Fruit fly (Drosophila melanogaster) whole organism, embryonic: ENCODE data around the gene PLCXD.
A peak's percentile ranks its signal among the peaks of the same experiment; 100 is the strongest.

Experiments used
- ATbp ChIP-seq: fragments of 200-800 bp; sonication (Bioruptor generic); optimal IDR thresholded peaks from 2 replicates; lab custom pipeline; 2017; ENCODE audit warnings: missing biosample characterization, mild to moderate bottlenecking, missing genetic modification characterization, missing genetic modification reagents
- B-H2 ChIP-seq: fragments of 200-800 bp; sonication (Bioruptor generic); optimal IDR thresholded peaks from 2 replicates; lab custom pipeline; 2018; ENCODE audit warnings: missing biosample characterization, mild to moderate bottlenecking, missing genetic modification characterization
- CG10274 ChIP-seq: fragments of 200-800 bp; sonication (Bioruptor generic); optimal IDR thresholded peaks from 3 replicates; lab custom pipeline; 2017; ENCODE audit warnings: missing biosample characterization, mild to moderate bottlenecking, missing genetic modification characterization
- CG10321 ChIP-seq: fragments of 200-800 bp; sonication (Bioruptor generic); IDR thresholded peaks from 2 replicates; pipeline ENCODE4 v1.3.6; 2022; ENCODE audit warnings: missing biosample characterization, missing genetic modification characterization
- CG10366 ChIP-seq: fragments of 200-800 bp; sonication (Bioruptor generic); IDR thresholded peaks from 2 replicates; pipeline ENCODE4 v1.3.6; 2022; ENCODE audit warnings: missing biosample characterization, missing genetic modification characterization
- CG10462 ChIP-seq: fragments of 200-800 bp; sonication (Bioruptor generic); optimal IDR thresholded peaks from 2 replicates; lab custom pipeline; 2016; ENCODE audit warnings: missing biosample characterization, missing genetic modification characterization
- CG12236 ChIP-seq: fragments of 200-800 bp; sonication (Bioruptor generic); optimal IDR thresholded peaks from 2 replicates; lab custom pipeline; 2016; ENCODE audit warnings: missing biosample characterization, missing genetic modification characterization
- CG17359 ChIP-seq: fragments of 200-800 bp; sonication (Bioruptor generic); optimal IDR thresholded peaks from 3 replicates; lab custom pipeline; 2018; ENCODE audit warnings: missing biosample characterization, mild to moderate bottlenecking, missing genetic modification characterization, moderate library complexity
- CG17361 ChIP-seq: fragments of 200-800 bp; sonication (Bioruptor generic); IDR thresholded peaks from 3 replicates; pipeline ENCODE4 v1.3.6; 2022; ENCODE audit warnings: missing biosample characterization, missing genetic modification characterization
- CG17912 ChIP-seq: fragments of 200-800 bp; sonication (Bioruptor generic); optimal IDR thresholded peaks from 2 replicates; lab custom pipeline; 2018; ENCODE audit warnings: missing biosample characterization, mild to moderate bottlenecking, missing genetic modification characterization
- CG18764 ChIP-seq: fragments of 200-800 bp; sonication (Bioruptor generic); optimal IDR thresholded peaks from 3 replicates; lab custom pipeline; 2016; ENCODE audit warnings: missing biosample characterization, missing genetic modification characterization
- CG2199 ChIP-seq: fragments of 200-800 bp; sonication (Bioruptor generic); IDR thresholded peaks from 3 replicates; pipeline ENCODE4 v1.3.6; 2022; ENCODE audit warnings: missing biosample characterization, missing genetic modification characterization
- CG30020 ChIP-seq: fragments of 200-800 bp; optimal IDR thresholded peaks from 2 replicates; lab custom pipeline; 2019; ENCODE audit warnings: missing biosample characterization, mild to moderate bottlenecking, missing genetic modification characterization, moderate library complexity
- CG6791 ChIP-seq: fragments of 200-800 bp; sonication (Bioruptor generic); IDR thresholded peaks from 3 replicates; pipeline ENCODE4 v1.3.6; 2022; ENCODE audit warnings: missing biosample characterization, missing genetic modification characterization; ENCODE audit not compliant: partially characterized antibody
- CG7271 ChIP-seq: fragments of 200-800 bp; sonication (Bioruptor generic); optimal IDR thresholded peaks from 2 replicates; lab custom pipeline; 2018; ENCODE audit warnings: missing biosample characterization, mild to moderate bottlenecking, missing genetic modification characterization, moderate library complexity
- CG8281 ChIP-seq: fragments of 200-800 bp; sonication (Bioruptor generic); optimal IDR thresholded peaks from 2 replicates; lab custom pipeline; 2018; ENCODE audit warnings: missing biosample characterization, mild to moderate bottlenecking, missing genetic modification characterization, moderate library complexity
- CG8290 ChIP-seq, 3 experiments: fragments of 200-800 bp; sonication (Bioruptor generic); optimal IDR thresholded peaks; 2 replicates each; lab custom pipeline; 2016 to 2019; ENCODE audit warnings: missing biosample characterization in 3 of 3, missing genetic modification characterization in 3 of 3, mild to moderate bottlenecking in 2 of 3, moderate library complexity in 1 of 3
- CG8765 ChIP-seq: fragments of 200-800 bp; sonication (Bioruptor generic); IDR thresholded peaks from 2 replicates; pipeline ENCODE4 v1.3.6; 2022; ENCODE audit warnings: missing biosample characterization, missing genetic modification characterization
- D19A ChIP-seq: fragments of 200-800 bp; optimal IDR thresholded peaks from 3 replicates; lab custom pipeline; 2019; ENCODE audit warnings: missing biosample characterization, mild to moderate bottlenecking, missing genetic modification characterization, moderate library complexity
- Dad ChIP-seq: fragments of 200-800 bp; sonication (Bioruptor generic); optimal IDR thresholded peaks from 3 replicates; lab custom pipeline; 2016; ENCODE audit warnings: missing biosample characterization, missing genetic modification characterization
- Dll ChIP-seq: fragments of 200-800 bp; sonication (Bioruptor generic); IDR thresholded peaks from 4 replicates; pipeline ENCODE4 v1.3.6; 2022; ENCODE audit warnings: missing biosample characterization, missing genetic modification characterization; ENCODE audit not compliant: partially characterized antibody
- Elba2 ChIP-seq: fragments of 200-800 bp; sonication (Bioruptor generic); optimal IDR thresholded peaks from 3 replicates; lab custom pipeline; 2016; ENCODE audit warnings: missing biosample characterization, missing genetic modification characterization
- Ets65A ChIP-seq: fragments of 200-800 bp; sonication (Bioruptor generic); peaks from one replicate; lab custom pipeline; 2016; ENCODE audit warnings: missing biosample characterization, missing genetic modification characterization
- H2.0 ChIP-seq: fragments of 200-800 bp; sonication (Bioruptor generic); IDR thresholded peaks from 2 replicates; pipeline ENCODE4 v1.3.6; 2022; ENCODE audit warnings: missing biosample characterization, missing genetic modification characterization
- Kr ChIP-seq: fragments of 200-800 bp; sonication (Bioruptor generic); optimal IDR thresholded peaks from 2 replicates; lab custom pipeline; 2017; ENCODE audit warnings: missing biosample characterization, mild to moderate bottlenecking, missing genetic modification characterization
- Lim3 ChIP-seq: fragments of 200-800 bp; sonication (Bioruptor generic); IDR thresholded peaks from 2 replicates; pipeline ENCODE4 v1.3.6; 2022; ENCODE audit warnings: missing biosample characterization, missing genetic modification characterization
- Med ChIP-seq: fragments of 200-800 bp; sonication (Bioruptor generic); peaks from one replicate; lab custom pipeline; 2016; ENCODE audit warnings: missing biosample characterization, missing genetic modification characterization, mild to moderate bottlenecking, inconsistent platforms, moderate library complexity
- Mes4 ChIP-seq: fragments of 200-800 bp; sonication (Bioruptor generic); optimal IDR thresholded peaks from 2 replicates; lab custom pipeline; 2016; ENCODE audit warnings: missing biosample characterization, missing genetic modification characterization
- Nf-YB ChIP-seq: fragments of 200-800 bp; sonication (Bioruptor generic); optimal IDR thresholded peaks from 3 replicates; lab custom pipeline; 2019; ENCODE audit warnings: missing biosample characterization, mild to moderate bottlenecking, missing genetic modification characterization, moderate library complexity
- Sox102F ChIP-seq: fragments of 200-800 bp; sonication (Bioruptor generic); optimal IDR thresholded peaks from 2 replicates; lab custom pipeline; 2018; ENCODE audit warnings: missing biosample characterization, mild to moderate bottlenecking, missing genetic modification characterization, moderate library complexity
- aop ChIP-seq: fragments of 200-800 bp; sonication (Bioruptor generic); IDR thresholded peaks from 2 replicates; pipeline ENCODE4 v1.3.6; 2022; ENCODE audit warnings: missing biosample characterization, missing genetic modification characterization
- br ChIP-seq: fragments of >200 bp; optimal IDR thresholded peaks from 2 replicates; lab custom pipeline; 2017
- cad ChIP-seq: fragments of >200 bp; optimal IDR thresholded peaks from 2 replicates; lab custom pipeline; 2017; ENCODE audit warnings: missing biosample characterization, missing genetic modification characterization
- da ChIP-seq: fragments of 200-800 bp; sonication (Bioruptor generic); optimal IDR thresholded peaks from 2 replicates; lab custom pipeline; 2016; ENCODE audit warnings: missing biosample characterization, missing genetic modification characterization
- dm ChIP-seq: fragments of 200-800 bp; sonication (Bioruptor generic); optimal IDR thresholded peaks from 3 replicates; lab custom pipeline; 2016; ENCODE audit warnings: missing biosample characterization, missing genetic modification characterization
- esg ChIP-seq: fragments of 200-800 bp; sonication (Bioruptor generic); conservative IDR thresholded peaks from 2 replicates; pipeline ENCODE4 v1.3.6; 2022; ENCODE audit warnings: missing biosample characterization, missing genetic modification characterization
- gcm ChIP-seq: fragments of 200-800 bp; sonication (Bioruptor generic); optimal IDR thresholded peaks from 2 replicates; lab custom pipeline; 2019; ENCODE audit warnings: missing biosample characterization, mild to moderate bottlenecking, missing genetic modification characterization, moderate library complexity
- h ChIP-seq: fragments of >200 bp; optimal IDR thresholded peaks from 2 replicates; lab custom pipeline; 2017
- ham ChIP-seq: fragments of 200-800 bp; sonication (Bioruptor generic); IDR thresholded peaks from 2 replicates; pipeline ENCODE4 v1.3.6; 2022; ENCODE audit warnings: missing biosample characterization, missing genetic modification characterization
- hkb ChIP-seq, 2 experiments: fragments of 200-800 bp in 1 of 2; fragments of >200 bp in 1 of 2; sonication (Bioruptor generic) in 1 of 2; IDR thresholded peaks in 1 of 2; optimal IDR thresholded peaks in 1 of 2; 2 replicates each; pipeline versions ENCODE4 v1.3.6 to Lab custom; 2017 to 2022; ENCODE audit warnings: missing biosample characterization in 1 of 2, missing genetic modification characterization in 1 of 2
- insv ChIP-seq, 2 experiments: fragments of 200-800 bp; sonication (Bioruptor generic); optimal IDR thresholded peaks; 3 replicates each; lab custom pipeline; 2016 to 2018; ENCODE audit warnings: missing biosample characterization in 2 of 2, missing genetic modification characterization in 2 of 2
- jumu ChIP-seq: fragments of 200-800 bp; sonication (Bioruptor generic); optimal IDR thresholded peaks from 3 replicates; lab custom pipeline; 2016; ENCODE audit warnings: missing biosample characterization, missing genetic modification characterization
- lmd ChIP-seq: fragments of 200-800 bp; sonication (Bioruptor generic); IDR thresholded peaks from 2 replicates; pipeline ENCODE4 v1.3.6; 2022; ENCODE audit warnings: missing biosample characterization, missing genetic modification characterization
- maf-S ChIP-seq: fragments of 200-800 bp; sonication (Bioruptor generic); optimal IDR thresholded peaks from 2 replicates; lab custom pipeline; 2016; ENCODE audit warnings: missing biosample characterization, missing genetic modification characterization
- mld ChIP-seq: fragments of 200-800 bp; sonication (Bioruptor generic); IDR thresholded peaks from 3 replicates; pipeline ENCODE4 v1.3.6; 2022; ENCODE audit warnings: missing biosample characterization, missing genetic modification characterization; ENCODE audit not compliant: partially characterized antibody
- oc ChIP-seq: fragments of 200-800 bp; sonication (Bioruptor generic); optimal IDR thresholded peaks from 2 replicates; lab custom pipeline; 2018; ENCODE audit warnings: missing biosample characterization, mild to moderate bottlenecking, missing genetic modification characterization, moderate library complexity
- prd ChIP-seq, 3 experiments: fragments of >200 bp in 2 of 3; fragments of 200-800 bp in 1 of 3; sonication (Bioruptor generic) in 1 of 3; optimal IDR thresholded peaks in 2 of 3; IDR thresholded peaks in 1 of 3; 2 replicates in 2 of 3; 3 replicates in 1 of 3; pipeline versions ENCODE4 v1.3.6 to Lab custom; 2017 to 2022; ENCODE audit warnings: missing biosample characterization in 1 of 3, missing genetic modification characterization in 1 of 3
- sens ChIP-seq: fragments of 200-800 bp; sonication (Bioruptor generic); peaks from one replicate; lab custom pipeline; 2016; ENCODE audit warnings: missing biosample characterization, missing genetic modification characterization
- seq ChIP-seq: fragments of 200-800 bp; sonication (Bioruptor generic); IDR thresholded peaks from 2 replicates; pipeline ENCODE4 v1.3.6; 2022; ENCODE audit warnings: missing biosample characterization, missing genetic modification characterization
- sima ChIP-seq: fragments of 200-800 bp; sonication (Bioruptor generic); optimal IDR thresholded peaks from 2 replicates; lab custom pipeline; 2016; ENCODE audit warnings: missing biosample characterization, missing genetic modification characterization
- zen2 ChIP-seq: fragments of 200-800 bp; sonication (Bioruptor generic); IDR thresholded peaks from 3 replicates; pipeline ENCODE4 v1.3.6; 2022; ENCODE audit warnings: missing biosample characterization, missing genetic modification characterization; ENCODE audit not compliant: partially characterized antibody

Gene PLCXD

DNA sequence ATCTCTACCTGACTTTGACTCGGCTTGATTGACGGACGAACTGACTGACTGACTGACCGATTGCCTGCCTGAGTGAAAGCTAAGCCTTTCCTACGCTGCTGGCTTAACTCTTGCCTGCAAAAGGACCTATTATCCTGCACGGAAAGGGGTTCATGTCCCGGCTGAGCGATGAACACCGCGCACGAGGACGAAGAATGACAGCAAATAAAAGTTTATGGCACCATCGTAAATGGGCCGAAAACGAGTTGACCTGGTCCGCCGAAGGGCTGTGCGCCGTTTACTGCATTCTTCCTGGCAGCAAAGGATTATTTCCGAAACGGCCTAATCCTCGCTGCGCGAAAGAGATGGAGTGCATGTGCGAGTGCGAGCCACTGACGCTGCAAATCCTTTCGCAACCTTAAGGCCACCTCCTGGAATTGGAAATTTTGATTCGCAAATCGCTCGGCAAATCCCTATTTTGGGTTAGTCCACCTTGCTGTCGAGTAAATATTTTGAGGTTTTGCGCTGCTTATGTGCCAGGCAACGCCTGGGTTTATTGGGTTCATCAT lies 32.0 kb downstream of the PLCXD start (continued):
- no peak for TF ChIP-seq CG6791 (GFP tag; lab: Robert Waterston, UW)
- TF ChIP-seq H2.0 (GFP tag; lab: Robert Waterston, UW): no peak
- no peak for TF ChIP-seq da (GFP tag; lab: Kevin White, UChicago)
- TF ChIP-seq Ets65A (GFP tag; lab: Kevin White, UChicago): peak; percentile 37
- TF ChIP-seq Sox102F (GFP tag; lab: Kevin White, UChicago): no peak
- no peak for TF ChIP-seq hkb (optimal IDR thresholded peaks at IDR 0.05; lab: Kevin White, UChicago)
- TF ChIP-seq hkb (GFP tag; IDR thresholded peaks at IDR 0.05; lab: Robert Waterston, UW): no peak
- no peak for TF ChIP-seq insv (GFP tag; optimal IDR thresholded peaks at IDR 0.05; lab: Kevin White, UChicago)
- TF ChIP-seq Elba2 (GFP tag; lab: Kevin White, UChicago): no peak
- no peak for TF ChIP-seq CG17359 (tag; lab: Kevin White, UChicago)
- no peak for TF ChIP-seq B-H2 (GFP tag; lab: Kevin White, UChicago)
- peak; percentile 100 for TF ChIP-seq cad (GFP tag; lab: Kevin White, UChicago)
- no peak for TF ChIP-seq oc (tag; lab: Kevin White, UChicago)
- TF ChIP-seq ATbp: no peak
- TF ChIP-seq Lim3 (GFP tag; lab: Robert Waterston, UW): no peak
- TF ChIP-seq CG12236: no peak
- no peak for TF ChIP-seq h
- no peak for TF ChIP-seq sima (GFP tag; lab: Kevin White, UChicago)
- TF ChIP-seq Med: no peak
- TF ChIP-seq Dad (GFP tag; lab: Kevin White, UChicago): no peak
- TF ChIP-seq prd (optimal IDR thresholded peaks at IDR 0.05; lab: Kevin White, UChicago): no peak
- TF ChIP-seq prd (GFP tag; IDR thresholded peaks at IDR 0.05; lab: Robert Waterston, UW): peak; percentile 41; the same call in 1 of the 3 replicates
- 0 out of 3 replicates have a peak, but pooled peaks have one; percentile 16 for TF ChIP-seq CG2199 (GFP tag; lab: Robert Waterston, UW)
- TF ChIP-seq jumu (GFP tag; lab: Kevin White, UChicago): no peak
- no peak for TF ChIP-seq CG10274 (GFP tag; lab: Kevin White, UChicago)
- no peak for TF ChIP-seq CG10462 (GFP tag; lab: Kevin White, UChicago)
- TF ChIP-seq CG17361 (GFP tag; lab: Robert Waterston, UW): no peak
- no peak for TF ChIP-seq zen2 (GFP tag; lab: Robert Waterston, UW)
- peak; percentile 91 for TF ChIP-seq CG7271 (tag; lab: Kevin White, UChicago)
- TF ChIP-seq Dll (GFP tag; lab: Robert Waterston, UW): no peak
- no peak for TF ChIP-seq CG8765 (GFP tag; lab: Robert Waterston, UW)
- TF ChIP-seq Nf-YB (GFP tag; lab: Kevin White, UChicago): no peak
- no peak for TF ChIP-seq br (lab: Kevin White, UChicago)
- no peak for TF ChIP-seq D19A (tag; lab: Kevin White, UChicago)
- no peak for TF ChIP-seq ham
- TF ChIP-seq esg (GFP tag; lab: Robert Waterston, UW): no peak
- peak; percentile 73 for TF ChIP-seq Kr (GFP tag; lab: Kevin White, UChicago)
- TF ChIP-seq CG8290 (GFP tag; optimal IDR thresholded peaks at IDR 0.05; lab: Kevin White, UChicago): no peak
- TF ChIP-seq CG8290 (tag; optimal IDR thresholded peaks at IDR 0.05; lab: Kevin White, UChicago): no peak
- TF ChIP-seq CG10366: no peak
- no peak for TF ChIP-seq maf-S
- no peak for TF ChIP-seq lmd
- TF ChIP-seq CG30020 (tag; lab: Kevin White, UChicago): no peak
- no peak for TF ChIP-seq seq (GFP tag; lab: Robert Waterston, UW)
- no peak for TF ChIP-seq aop (GFP tag; lab: Robert Waterston, UW)
- no peak for TF ChIP-seq CG10321 (GFP tag; lab: Robert Waterston, UW)
- no peak for TF ChIP-seq CG18764 (GFP tag; lab: Kevin White, UChicago)
- no peak for TF ChIP-seq CG17912 (GFP tag; lab: Kevin White, UChicago)
- TF ChIP-seq sens (GFP tag; lab: Kevin White, UChicago): peak; percentile 67
- no peak for TF ChIP-seq mld (GFP tag; lab: Robert Waterston, UW)
- no peak for TF ChIP-seq CG8281
- TF ChIP-seq Mes4 (GFP tag; lab: Kevin White, UChicago): no peak
- TF ChIP-seq dm: no peak
- TF ChIP-seq gcm (GFP tag; lab: Kevin White, UChicago): no peak
